Fruit fly (Drosophila melanogaster) whole organism, prepupa: ENCODE measurements around the gene Tpst.

Source experiments
- Hr4 ChIP-seq: fragments of 200-800 bp; sonication (Bioruptor generic); optimal IDR thresholded peaks from 3 replicates; lab custom pipeline; 2016; ENCODE audit warnings: missing biosample characterization, missing genetic modification characterization
- Sox102F ChIP-seq: fragments of 200-800 bp; sonication (Bioruptor generic); optimal IDR thresholded peaks from 2 replicates; lab custom pipeline; 2016; ENCODE audit warnings: missing biosample characterization, mild to moderate bottlenecking, missing genetic modification characterization

dm6 chrX:13615992-13616391 is 52.4 kb downstream of the Tpst start:
- TF ChIP-seq Sox102F (GFP tag; lab: Kevin White, UChicago) = no peak
- TF ChIP-seq Hr4 (GFP tag; lab: Kevin White, UChicago) = no peak
